Worm (Caenorhabditis elegans) whole organism, L4 larva: Measurements from ENCODE around the gene C36E6.2.

Experiments used
- F49E8.2 ChIP-seq: sonication (generic microtip); optimal IDR thresholded peaks from 2 replicates; lab custom pipeline; 2016; ENCODE audit warnings: missing compliant biosample characterization, mild to moderate bottlenecking, missing genetic modification characterization, borderline replicate concordance
- R02D3.7 ChIP-seq: fragments of 150-350 bp; sonication (generic microtip); optimal IDR thresholded peaks from 3 replicates; lab custom pipeline; 2014; ENCODE audit warnings: missing biosample characterization, missing genetic modification characterization
- T20F7.1 ChIP-seq: fragments of 200-800 bp; sonication (Bioruptor generic); optimal IDR thresholded peaks from 2 replicates; lab custom pipeline; 2018; ENCODE audit warnings: mild to moderate bottlenecking, missing genetic modification characterization, missing compliant biosample characterization
- T26A8.4 ChIP-seq: fragments of 200-800 bp; sonication (Bioruptor generic); IDR thresholded peaks from 2 replicates; pipeline ENCODE4 v1.3.6; 2022; ENCODE audit warnings: missing genetic modification characterization, missing compliant biosample characterization
- Y48G9A.11 ChIP-seq: fragments of 200-800 bp; sonication (Bioruptor generic); IDR thresholded peaks from 2 replicates; pipeline ENCODE4 v1.3.6; 2022; ENCODE audit warnings: missing genetic modification reagents, missing genetic modification characterization, missing compliant biosample characterization
- Y75B8A.6 ChIP-seq: fragments of 200-800 bp; sonication (Bioruptor generic); IDR thresholded peaks from 2 replicates; pipeline ENCODE4 v1.3.6; 2022; ENCODE audit warnings: missing genetic modification reagents, missing genetic modification characterization, missing compliant biosample characterization
- ZK337.2 ChIP-seq: fragments of 200-800 bp; sonication (Bioruptor generic); IDR thresholded peaks from 2 replicates; pipeline ENCODE4 v1.3.6; 2022; ENCODE audit warnings: missing genetic modification reagents, missing genetic modification characterization, missing compliant biosample characterization
- ZK546.5 ChIP-seq, 2 experiments: sonication (generic microtip); optimal IDR thresholded peaks; 2 replicates each; lab custom pipeline; 2017; ENCODE audit warnings: missing biosample characterization in 2 of 2, missing genetic modification characterization in 2 of 2
- aha-1 ChIP-seq: fragments of 150-350 bp; peaks from one replicate; lab custom pipeline; 2014; ENCODE audit warnings: missing biosample characterization, missing genetic modification characterization
- ama-1 ChIP-seq: fragments of 150-350 bp; optimal IDR thresholded peaks from 2 replicates; lab custom pipeline; 2014; ENCODE audit warnings: inconsistent platforms, mixed read lengths
- arid-1 ChIP-seq: fragments of 200-800 bp; sonication (Bioruptor generic); conservative IDR thresholded peaks from 2 replicates; pipeline ENCODE4 v1.3.6; 2022; ENCODE audit warnings: missing genetic modification reagents, missing genetic modification characterization, missing compliant biosample characterization
- ctbp-1 ChIP-seq: fragments of 200-800 bp; sonication (Bioruptor generic); IDR thresholded peaks from 2 replicates; pipeline ENCODE4 v1.3.6; 2022; ENCODE audit warnings: missing genetic modification reagents, missing genetic modification characterization, missing compliant biosample characterization
- daf-19 ChIP-seq: fragments of 200-800 bp; sonication (Bioruptor generic); conservative IDR thresholded peaks from 2 replicates; pipeline ENCODE4 v1.3.6; 2022; ENCODE audit warnings: missing genetic modification characterization, missing compliant biosample characterization
- dve-1 ChIP-seq: sonication (generic microtip); optimal IDR thresholded peaks from 2 replicates; lab custom pipeline; 2017; ENCODE audit warnings: antibody characterized with exemption, mild to moderate bottlenecking, missing genetic modification characterization, missing compliant biosample characterization; ENCODE audit not compliant: insufficient read depth
- egl-43 ChIP-seq: fragments of 200-800 bp; sonication (Bioruptor generic); IDR thresholded peaks from 2 replicates; pipeline ENCODE4 v1.3.6; 2022; ENCODE audit warnings: missing genetic modification reagents, missing genetic modification characterization, missing compliant biosample characterization
- fos-1 ChIP-seq: fragments of 150-350 bp; optimal IDR thresholded peaks from 2 replicates; lab custom pipeline; 2014; ENCODE audit warnings: missing biosample characterization, missing genetic modification characterization
- gei-8 ChIP-seq: fragments of 200-800 bp; sonication (Bioruptor generic); optimal IDR thresholded peaks from 2 replicates; lab custom pipeline; 2018; ENCODE audit warnings: mild to moderate bottlenecking, missing genetic modification characterization, missing compliant biosample characterization
- hif-1 ChIP-seq, 2 experiments: sonication (generic microtip); optimal IDR thresholded peaks; 2 replicates each; lab custom pipeline; 2016 to 2017; ENCODE audit warnings: missing compliant biosample characterization in 2 of 2, missing genetic modification characterization in 2 of 2, missing genetic modification reagents in 2 of 2, missing genotype in 2 of 2, mild to moderate bottlenecking in 1 of 2
- hlh-11 ChIP-seq: fragments of 200-800 bp; sonication (Bioruptor generic); optimal IDR thresholded peaks from 2 replicates; lab custom pipeline; 2018; ENCODE audit warnings: mild to moderate bottlenecking, missing genetic modification characterization, missing compliant biosample characterization
- hlh-30 ChIP-seq: sonication (generic microtip); optimal IDR thresholded peaks from 2 replicates; lab custom pipeline; 2017; ENCODE audit warnings: antibody characterized with exemption, mild to moderate bottlenecking, missing genetic modification characterization, missing compliant biosample characterization; ENCODE audit not compliant: insufficient read depth
- hmg-1.1 ChIP-seq: fragments of 200-800 bp; sonication (Bioruptor generic); IDR thresholded peaks from 2 replicates; pipeline ENCODE4 v1.3.6; 2022; ENCODE audit warnings: missing genetic modification reagents, missing genetic modification characterization, missing compliant biosample characterization
- jun-1 ChIP-seq: fragments of 150-350 bp; optimal IDR thresholded peaks from 2 replicates; lab custom pipeline; 2014; ENCODE audit warnings: missing biosample characterization, missing genetic modification reagents, missing genetic modification characterization
- lim-7 ChIP-seq: fragments of 200-800 bp; sonication (Bioruptor generic); IDR thresholded peaks from 2 replicates; pipeline ENCODE4 v1.3.6; 2022; ENCODE audit warnings: missing genetic modification characterization, missing compliant biosample characterization
- lin-38 ChIP-seq: fragments of 200-800 bp; sonication (Bioruptor generic); IDR thresholded peaks from 2 replicates; pipeline ENCODE4 v1.3.6; 2022; ENCODE audit warnings: missing genetic modification reagents, missing genetic modification characterization, missing compliant biosample characterization
- lsy-2 ChIP-seq, 2 experiments: fragments of 150-350 bp in 1 of 2; sonication (generic microtip) in 1 of 2; optimal IDR thresholded peaks; 2 replicates each; lab custom pipeline; 2014 to 2017; ENCODE audit warnings: missing biosample characterization in 2 of 2, missing genetic modification characterization in 2 of 2
- mdl-1 ChIP-seq, 2 experiments: fragments of 150-350 bp in 1 of 2; sonication (generic microtip) in 1 of 2; optimal IDR thresholded peaks; 2 replicates each; lab custom pipeline; 2014 to 2017; ENCODE audit warnings: missing biosample characterization in 2 of 2, missing genetic modification characterization in 2 of 2
- mdt-29 ChIP-seq: fragments of 200-800 bp; sonication (Bioruptor generic); IDR thresholded peaks from 2 replicates; pipeline ENCODE4 v1.3.6; 2022; ENCODE audit warnings: missing genetic modification reagents, missing genetic modification characterization, missing compliant biosample characterization
- mep-1 ChIP-seq: fragments of 150-350 bp; sonication (generic microtip); optimal IDR thresholded peaks from 3 replicates; lab custom pipeline; 2014; ENCODE audit warnings: missing biosample characterization, missing genetic modification characterization
- mes-2 ChIP-seq: sonication (generic microtip); optimal IDR thresholded peaks from 2 replicates; lab custom pipeline; 2016; ENCODE audit warnings: missing genotype, mild to moderate bottlenecking, missing genetic modification characterization, missing compliant biosample characterization; ENCODE audit not compliant: poor library complexity, severe bottlenecking
- mxl-3 ChIP-seq: fragments of 200-800 bp; sonication (Bioruptor generic); optimal IDR thresholded peaks from 2 replicates; lab custom pipeline; 2018; ENCODE audit warnings: mild to moderate bottlenecking, missing genetic modification characterization, missing compliant biosample characterization
- nhr-10 ChIP-seq: fragments of 150-350 bp; optimal IDR thresholded peaks from 2 replicates; lab custom pipeline; 2014; ENCODE audit warnings: missing biosample characterization, missing genetic modification characterization
- nhr-237 ChIP-seq: sonication (generic microtip); optimal IDR thresholded peaks from 2 replicates; lab custom pipeline; 2017; ENCODE audit warnings: missing biosample characterization, missing genetic modification characterization
- nhr-28 ChIP-seq: fragments of 150-350 bp; optimal IDR thresholded peaks from 2 replicates; lab custom pipeline; 2014; ENCODE audit warnings: missing biosample characterization, missing genetic modification characterization
- nhr-42 ChIP-seq: fragments of 200-800 bp; sonication (Bioruptor generic); IDR thresholded peaks from 2 replicates; pipeline ENCODE4 v1.3.6; 2022; ENCODE audit warnings: missing genetic modification characterization, missing compliant biosample characterization
- nhr-77 ChIP-seq: fragments of 150-350 bp; optimal IDR thresholded peaks from 2 replicates; lab custom pipeline; 2014; ENCODE audit warnings: missing biosample characterization, missing genetic modification characterization
- pqm-1 ChIP-seq: sonication (generic microtip); optimal IDR thresholded peaks from 2 replicates; lab custom pipeline; 2017; ENCODE audit warnings: missing biosample characterization, missing genetic modification characterization
- rbr-2 ChIP-seq: sonication (generic microtip); optimal IDR thresholded peaks from 2 replicates; lab custom pipeline; 2016; ENCODE audit warnings: missing genotype, missing genetic modification characterization, missing compliant biosample characterization
- skn-1 ChIP-seq: fragments of 150-350 bp; optimal IDR thresholded peaks from 2 replicates; lab custom pipeline; 2014; ENCODE audit warnings: missing biosample characterization, missing genetic modification characterization
- spr-1 ChIP-seq: sonication (generic microtip); optimal IDR thresholded peaks from 2 replicates; lab custom pipeline; 2016; ENCODE audit warnings: mild to moderate bottlenecking, missing genetic modification characterization, missing compliant biosample characterization
- spr-3 ChIP-seq: fragments of 200-800 bp; sonication (Bioruptor generic); optimal IDR thresholded peaks from 2 replicates; lab custom pipeline; 2018; ENCODE audit warnings: mild to moderate bottlenecking, missing genetic modification characterization, missing compliant biosample characterization
- unc-130 ChIP-seq: sonication (generic microtip); optimal IDR thresholded peaks from 2 replicates; lab custom pipeline; 2016; ENCODE audit warnings: missing genetic modification reagents, missing genetic modification characterization, missing compliant biosample characterization
- unc-39 ChIP-seq: sonication (generic microtip); optimal IDR thresholded peaks from 2 replicates; lab custom pipeline; 2017; ENCODE audit warnings: missing biosample characterization, missing genetic modification characterization
- unc-62 ChIP-seq, 3 experiments: fragments of 150-350 bp in 1 of 3; sonication (generic microtip); optimal IDR thresholded peaks in 2 of 3; peaks in 1 of 3; 1 replicate in 1 of 3; 2 replicates in 2 of 3; lab custom pipeline; 2014 to 2017; ENCODE audit warnings: missing biosample characterization in 3 of 3, missing genetic modification characterization in 3 of 3, missing genetic modification reagents in 3 of 3, missing genotype in 1 of 3
- vab-7 ChIP-seq: fragments of 200-800 bp; sonication (Bioruptor generic); IDR thresholded peaks from 2 replicates; pipeline ENCODE4 v1.3.6; 2022; ENCODE audit warnings: missing genetic modification reagents, missing genetic modification characterization, missing compliant biosample characterization
- zfp-2 ChIP-seq: sonication (generic microtip); optimal IDR thresholded peaks from 2 replicates; lab custom pipeline; 2016; ENCODE audit warnings: mild to moderate bottlenecking, missing genetic modification characterization, missing compliant biosample characterization
- ztf-7 ChIP-seq: fragments of 150-350 bp; optimal IDR thresholded peaks from 2 replicates; lab custom pipeline; 2014; ENCODE audit warnings: missing biosample characterization, missing genetic modification characterization

C36E6.2 gene

DNA sequence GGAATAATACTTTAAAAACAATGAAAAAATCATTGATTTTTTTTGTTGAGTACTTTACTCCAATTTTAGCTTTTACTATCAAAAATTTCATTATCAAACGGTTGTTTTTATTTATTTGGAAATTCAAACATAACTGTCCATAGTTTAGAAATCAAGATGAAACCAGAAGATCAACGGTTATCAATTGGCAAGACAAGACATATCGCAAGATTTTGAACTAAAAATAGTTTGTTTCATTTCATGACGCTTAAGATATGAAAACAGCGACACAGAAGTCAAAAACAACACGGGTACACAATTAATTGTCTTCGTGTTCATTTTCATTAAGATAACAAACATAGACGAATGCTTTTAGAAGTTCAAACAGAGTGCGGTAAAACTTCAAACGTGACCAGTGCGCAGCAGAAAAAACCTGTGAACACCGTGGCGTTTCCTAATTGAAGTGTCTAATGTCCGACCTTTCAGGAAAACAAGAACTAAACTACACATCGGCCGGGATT is 33.9 kb upstream of the C36E6.2 start:
- no peak for TF ChIP-seq mxl-3
- peak; percentile 16 for TF ChIP-seq nhr-28 (tag; lab: Kevin White, UChicago)
- TF ChIP-seq daf-19 = no peak
- TF ChIP-seq hlh-30 (tag; lab: Kevin White, UChicago) = peak; percentile 16
- TF ChIP-seq Y48G9A.11 (GFP tag; lab: Robert Waterston, UW) = no peak
- peak; percentile 17 for TF ChIP-seq aha-1 (tag; lab: Kevin White, UChicago)
- TF ChIP-seq mdt-29 (GFP tag; lab: Robert Waterston, UW) = no peak
- TF ChIP-seq spr-1 = no peak

DNA sequence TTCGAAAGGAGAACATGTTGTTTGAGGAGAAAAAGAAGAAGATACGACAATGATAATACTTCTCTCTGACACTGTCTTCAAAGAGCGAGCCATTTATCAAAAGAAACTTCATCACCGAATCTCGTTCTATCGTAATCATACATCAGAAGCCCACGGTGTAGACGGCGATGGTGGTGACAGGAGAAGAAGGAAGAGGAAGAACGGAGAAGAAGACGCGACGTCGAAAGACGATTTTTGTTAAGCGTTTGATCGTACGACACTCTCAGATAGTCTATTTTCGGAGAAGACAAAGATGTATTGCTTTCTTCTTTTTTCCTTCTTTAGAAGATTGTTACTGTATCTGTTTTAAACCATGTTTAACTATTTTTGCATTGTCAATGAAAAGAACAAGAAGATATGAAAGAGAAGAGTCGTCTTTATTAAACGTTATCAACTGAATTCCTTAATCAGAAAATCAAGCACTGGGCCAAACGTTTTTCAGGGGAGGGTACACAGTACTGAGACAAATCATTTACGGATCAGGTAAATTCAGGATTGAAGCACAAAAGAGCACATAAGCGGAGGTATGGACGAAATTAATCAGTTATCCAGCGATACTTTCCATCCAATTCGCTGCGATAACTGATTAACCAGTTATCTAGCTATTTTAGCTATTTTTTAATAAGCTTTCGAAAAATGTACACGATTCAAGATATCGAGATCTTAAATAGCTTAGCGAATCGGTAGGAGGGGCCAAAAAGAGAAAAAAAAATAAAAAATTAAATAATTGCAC is 31.5 kb upstream of the C36E6.2 start:
- TF ChIP-seq ama-1 (lab: Kevin White, UChicago) (peak; percentile 61), Y75B8A.6 (GFP tag; lab: Robert Waterston, UW) (peak; percentile 25; the same call in 1 of the 2 replicates), mes-2 (tag; lab: Kevin White, UChicago) (peak; percentile 39), Y48G9A.11 (GFP tag; lab: Robert Waterston, UW) (no peak), arid-1 (GFP tag; lab: Robert Waterston, UW) (no peak), hlh-30 (tag; lab: Kevin White, UChicago) (peak; percentile 2), F49E8.2 (no peak), nhr-42 (GFP tag; lab: Robert Waterston, UW) (no peak), unc-39 (tag; lab: Kevin White, UChicago) (no peak), skn-1 (tag; lab: Kevin White, UChicago) (no peak), lin-38 (GFP tag; lab: Robert Waterston, UW) (peak; percentile 13; the same call in 1 of the 2 replicates), nhr-77 (tag; lab: Kevin White, UChicago) (peak; percentile 50), pqm-1 (tag; lab: Kevin White, UChicago) (no peak), ctbp-1 (GFP tag; lab: Robert Waterston, UW) (no peak), vab-7 (GFP tag; lab: Robert Waterston, UW) (no peak), hlh-11 (tag; lab: Kevin White, UChicago) (peak; percentile 40), T20F7.1 (GFP tag; lab: Kevin White, UChicago) (peak; percentile 22), mep-1 (peak; percentile 78), gei-8 (GFP tag; lab: Kevin White, UChicago) (peak; percentile 60), R02D3.7 (tag; lab: Kevin White, UChicago) (no peak), nhr-237 (tag; lab: Kevin White, UChicago) (no peak), jun-1 (tag; lab: Kevin White, UChicago) (peak; percentile 39), nhr-28 (tag; lab: Kevin White, UChicago) (peak; percentile 46), rbr-2 (peak; percentile 11), spr-1 (no peak), spr-3 (GFP tag; lab: Kevin White, UChicago) (no peak), ZK546.5 (tag; optimal IDR thresholded peaks at IDR 0.05; lab: Kevin White, UChicago) (no peak), ZK337.2 (no peak), lsy-2 (tag; optimal IDR thresholded peaks at IDR 0.05; lab: Kevin White, UChicago) (peak; percentile 21 to 74), aha-1 (tag; lab: Kevin White, UChicago) (peak; percentile 100), zfp-2 (tag; lab: Kevin White, UChicago) (no peak), hif-1 (tag; optimal IDR thresholded peaks at IDR 0.05; lab: Kevin White, UChicago) (no peak), mdt-29 (GFP tag; lab: Robert Waterston, UW) (peak; percentile 66; the same call in 1 of the 2 replicates), lim-7 (no peak; the same call in 1 of the 2 replicates), T26A8.4 (GFP tag; lab: Robert Waterston, UW) (peak; percentile 92), unc-62 (GFP tag; optimal IDR thresholded peaks at IDR 0.05 in 1 of 2; lab: Kevin White, UChicago) (peak in 1 of 2 experiments; percentile 100), unc-62 (tag; optimal IDR thresholded peaks at IDR 0.05; lab: Kevin White, UChicago) (peak; percentile 63), mdl-1 (tag; optimal IDR thresholded peaks at IDR 0.05; lab: Kevin White, UChicago) (peak in 1 of 2 experiments; percentile 59), dve-1 (tag; lab: Kevin White, UChicago) (peak; percentile 52), fos-1 (tag; lab: Kevin White, UChicago) (no peak), hmg-1.1 (GFP tag; lab: Robert Waterston, UW) (no peak), ztf-7 (tag; lab: Kevin White, UChicago) (no peak), unc-130 (GFP tag; lab: Kevin White, UChicago) (no peak), egl-43 (GFP tag; lab: Robert Waterston, UW) (no peak), nhr-10 (peak; percentile 5)
